Worm (Caenorhabditis elegans): Measurements from ENCODE around the gene Y73C8B.9.

The Y73C8B.9 gene

DNA sequence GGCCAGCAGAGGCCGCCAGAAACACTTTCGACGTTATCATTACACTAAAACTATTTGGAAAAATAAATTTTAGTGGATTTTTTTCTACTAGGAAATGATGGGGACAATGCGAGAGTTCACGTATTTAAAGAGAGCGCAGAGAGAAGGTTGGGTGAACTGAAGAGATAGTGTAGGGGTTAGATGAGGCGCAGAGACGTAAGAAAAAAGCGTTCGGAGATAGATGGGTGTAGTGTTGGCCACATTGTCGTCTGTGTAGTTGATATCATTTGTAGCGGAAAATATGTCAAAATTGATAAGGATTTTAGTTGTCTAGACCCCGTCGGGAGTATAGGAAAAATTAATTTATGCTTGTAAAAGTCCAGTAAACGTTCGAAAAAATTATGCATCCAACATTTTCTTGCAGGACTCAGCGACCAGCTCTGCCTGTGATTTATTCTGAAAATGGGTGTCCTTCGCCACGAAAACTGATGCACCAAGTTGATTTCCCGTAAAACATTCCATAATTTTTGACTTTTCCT, at the start of gene Y73C8B.9, which contains the start of gene Y73C8B.3:
TSS of gene Y73C8B.9 (plus strand) at position 468 of the 518 bp plus-strand sequence.
TSS of gene Y73C8B.3 (minus strand) at position 147 of the 518 bp plus-strand sequence.
- TF ChIP-seq lin-15B (tag; optimal IDR thresholded peaks at IDR 0.05) (no peak), ama-1 (optimal IDR thresholded peaks at IDR 0.05) (no peak), fkh-10 (GFP tag; optimal IDR thresholded peaks at IDR 0.05) (no peak), elt-1 (tag; optimal IDR thresholded peaks at IDR 0.05) (no peak), mdl-1 (tag; optimal IDR thresholded peaks at IDR 0.05) (no peak), aly-2 (tag; optimal IDR thresholded peaks at IDR 0.05) (no peak), skn-1 (tag; optimal IDR thresholded peaks at IDR 0.05) (no peak), fkh-2 (tag; optimal IDR thresholded peaks at IDR 0.05) (no peak), ceh-16 (tag; optimal IDR thresholded peaks at IDR 0.05) (no peak), tbx-2 (tag; optimal IDR thresholded peaks at IDR 0.05) (no peak), unc-39 (tag; optimal IDR thresholded peaks at IDR 0.05) (no peak), mml-1 (tag; optimal IDR thresholded peaks at IDR 0.05) (no peak), nhr-77 (tag; optimal IDR thresholded peaks at IDR 0.05) (no peak), jun-1 (tag; optimal IDR thresholded peaks at IDR 0.05) (no peak), nhr-67 (tag; optimal IDR thresholded peaks at IDR 0.05) (no peak), elt-2 (tag; optimal IDR thresholded peaks at IDR 0.05) (peak; percentile 88), daf-12 (tag; optimal IDR thresholded peaks at IDR 0.05) (no peak), R02D3.7 (tag; optimal IDR thresholded peaks at IDR 0.05) (no peak), pha-4 (tag; optimal IDR thresholded peaks at IDR 0.05) (no peak), ztf-11 (tag; optimal IDR thresholded peaks at IDR 0.05) (no peak), nhr-25 (tag; optimal IDR thresholded peaks at IDR 0.05) (no peak), ztf-4 (tag; optimal IDR thresholded peaks at IDR 0.05) (no peak), zag-1 (tag; optimal IDR thresholded peaks at IDR 0.05) (no peak), hmg-11 (tag; optimal IDR thresholded peaks at IDR 0.05) (peak; percentile 28), nhr-43 (tag; optimal IDR thresholded peaks at IDR 0.05; ENCODE audit: poor library complexity, severe bottlenecking) (no peak), nhr-23 (tag; optimal IDR thresholded peaks at IDR 0.05) (peak; percentile 58), lin-39 (tag; optimal IDR thresholded peaks at IDR 0.05) (no peak), unc-62 (GFP tag; optimal IDR thresholded peaks at IDR 0.05) (no peak), snpc-4 (tag; optimal IDR thresholded peaks at IDR 0.05) (no peak), nhr-76 (tag; optimal IDR thresholded peaks at IDR 0.05) (no peak), nhr-237 (tag; optimal IDR thresholded peaks at IDR 0.05) (no peak), egl-5 (tag; optimal IDR thresholded peaks at IDR 0.05) (no peak), ceh-28 (tag; optimal IDR thresholded peaks at IDR 0.05) (peak; percentile 12), fos-1 (tag; optimal IDR thresholded peaks at IDR 0.05) (no peak), nhr-11 (tag; optimal IDR thresholded peaks at IDR 0.05) (no peak), ceh-9 (tag; optimal IDR thresholded peaks at IDR 0.05) (no peak), egl-27 (tag; optimal IDR thresholded peaks at IDR 0.05) (no peak), nfya-1 (tag; optimal IDR thresholded peaks at IDR 0.05; ENCODE audit: insufficient read depth) (peak; percentile 8), pqm-1 (tag; optimal IDR thresholded peaks at IDR 0.05) (peak; percentile 93), sea-2 (GFP tag; optimal IDR thresholded peaks at IDR 0.05) (no peak), nhr-28 (tag; optimal IDR thresholded peaks at IDR 0.05) (no peak), eor-1 (tag; optimal IDR thresholded peaks at IDR 0.05) (no peak), ZK546.5 (tag; optimal IDR thresholded peaks at IDR 0.05) (no peak), lsy-12 (tag; optimal IDR thresholded peaks at IDR 0.05) (no peak), ceh-82 (tag; optimal IDR thresholded peaks at IDR 0.05) (no peak), nhr-12 (tag; optimal IDR thresholded peaks at IDR 0.05) (no peak), elt-3 (tag; optimal IDR thresholded peaks at IDR 0.05) (no peak)

DNA sequence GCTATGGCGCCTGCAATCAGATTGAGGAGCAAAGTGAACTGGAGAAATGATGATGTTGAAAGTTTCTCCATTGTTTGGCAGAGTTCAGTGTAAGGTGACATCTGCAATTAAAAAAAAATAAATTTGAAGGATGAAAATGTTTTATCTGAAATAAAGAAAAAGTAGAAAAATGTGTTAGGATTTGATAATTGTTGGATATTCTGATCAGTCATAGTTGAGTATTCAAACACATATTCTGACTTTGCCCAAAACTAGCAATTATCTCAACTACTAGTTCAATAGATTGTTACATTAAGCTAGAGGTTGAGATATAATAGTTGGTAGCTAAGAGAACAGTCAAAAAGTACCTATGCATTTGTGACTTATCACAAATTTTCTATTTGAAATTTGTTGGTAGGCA, 48.9 kb upstream of the Y73C8B.9 start, which contains the start of gene srab-10:
TSS of gene srab-10 (minus strand) at position 101 of the 400 bp plus-strand sequence.
- no peak for TF ChIP-seq egl-27 (tag; optimal IDR thresholded peaks at IDR 0.05)
- no peak for TF ChIP-seq ceh-82 (tag; optimal IDR thresholded peaks at IDR 0.05)
- TF ChIP-seq pqm-1 (tag; optimal IDR thresholded peaks at IDR 0.05), result no peak
- no peak for TF ChIP-seq sea-2 (GFP tag; optimal IDR thresholded peaks at IDR 0.05)
- TF ChIP-seq nfya-1 (tag; optimal IDR thresholded peaks at IDR 0.05; ENCODE audit: insufficient read depth), result no peak
- no peak for TF ChIP-seq nhr-237 (tag; optimal IDR thresholded peaks at IDR 0.05)
- no peak for TF ChIP-seq nhr-11 (tag; optimal IDR thresholded peaks at IDR 0.05)
- TF ChIP-seq ama-1 (optimal IDR thresholded peaks at IDR 0.05), result no peak
- no peak for TF ChIP-seq fkh-10 (GFP tag; optimal IDR thresholded peaks at IDR 0.05)
- TF ChIP-seq aly-2 (tag; optimal IDR thresholded peaks at IDR 0.05), result no peak
- no peak for TF ChIP-seq ZK546.5 (tag; optimal IDR thresholded peaks at IDR 0.05)
- no peak for TF ChIP-seq skn-1 (tag; optimal IDR thresholded peaks at IDR 0.05)
- no peak for TF ChIP-seq fos-1 (tag; optimal IDR thresholded peaks at IDR 0.05)
